Worm (Caenorhabditis elegans) whole organism, young adult: ENCODE results near the gene tlp-1.
"Not testable (repeated sequence)": the region's sequence is repeated elsewhere in the genome, so short reads cannot be mapped to it uniquely, and the experiment has no call there.

ENCODE experiments used
- B0261.1 ChIP-seq: sonication (generic microtip); optimal IDR thresholded peaks from 2 replicates; lab custom pipeline; 2016; ENCODE audit warnings: mild to moderate bottlenecking, missing genetic modification characterization, moderate library complexity, missing compliant biosample characterization
- Y53F4B.3 ChIP-seq: fragments of 200-800 bp; sonication (Bioruptor generic); IDR thresholded peaks from 2 replicates; pipeline ENCODE4 v1.3.6; 2022; ENCODE audit warnings: missing genetic modification reagents, missing genetic modification characterization, missing compliant biosample characterization
- Y56A3A.18 ChIP-seq: fragments of 200-800 bp; sonication (Bioruptor generic); IDR thresholded peaks from 2 replicates; pipeline ENCODE4 v1.3.6; 2022; ENCODE audit warnings: missing genetic modification reagents, missing genetic modification characterization, missing compliant biosample characterization
- Y79H2A.3 ChIP-seq: fragments of 200-800 bp; sonication (Bioruptor generic); conservative IDR thresholded peaks from 2 replicates; pipeline ENCODE4 v1.3.6; 2022; ENCODE audit warnings: missing genetic modification reagents, missing genetic modification characterization, missing compliant biosample characterization
- ama-1 ChIP-seq, 3 experiments: fragments of 150-350 bp in 1 of 3; sonication (generic microtip) in 2 of 3; optimal IDR thresholded peaks; 2 replicates each; lab custom pipeline; 2014 to 2018; ENCODE audit warnings: missing biosample characterization in 2 of 3, missing genetic modification characterization in 2 of 3, missing genetic modification reagents in 2 of 3
- attf-6 ChIP-seq: fragments of 200-800 bp; sonication (Bioruptor generic); IDR thresholded peaks from 2 replicates; pipeline ENCODE4 v1.3.6; 2022; ENCODE audit warnings: missing genetic modification reagents, missing genetic modification characterization, missing compliant biosample characterization
- ccch-3 ChIP-seq: fragments of 200-800 bp; sonication (Bioruptor generic); optimal IDR thresholded peaks from 2 replicates; lab custom pipeline; 2018; ENCODE audit warnings: mild to moderate bottlenecking, missing genetic modification characterization, missing compliant biosample characterization
- ceh-100 ChIP-seq: fragments of 200-800 bp; sonication (Bioruptor generic); IDR thresholded peaks from 2 replicates; pipeline ENCODE4 v1.3.6; 2022; ENCODE audit warnings: missing genetic modification reagents, missing genetic modification characterization, missing compliant biosample characterization
- ceh-40 ChIP-seq: fragments of 200-800 bp; sonication (Bioruptor generic); IDR thresholded peaks from 2 replicates; pipeline ENCODE4 v1.3.6; 2022; ENCODE audit warnings: missing genetic modification characterization, missing compliant biosample characterization
- dpl-1 ChIP-seq: fragments of 150-350 bp; optimal IDR thresholded peaks from 2 replicates; lab custom pipeline; 2014; ENCODE audit warnings: missing biosample characterization, missing genetic modification reagents, missing genetic modification characterization
- efl-1 ChIP-seq: fragments of 150-350 bp; optimal IDR thresholded peaks from 2 replicates; lab custom pipeline; 2014; ENCODE audit warnings: missing biosample characterization, missing genetic modification reagents, missing genetic modification characterization
- egrh-3 ChIP-seq: fragments of 200-800 bp; sonication (Bioruptor generic); IDR thresholded peaks from 2 replicates; pipeline ENCODE4 v1.3.6; 2022; ENCODE audit warnings: missing genetic modification reagents, missing genetic modification characterization, missing compliant biosample characterization
- ekl-4 ChIP-seq: fragments of 200-800 bp; sonication (Bioruptor generic); IDR thresholded peaks from 2 replicates; pipeline ENCODE4 v1.3.6; 2022; ENCODE audit warnings: missing genetic modification reagents, missing genetic modification characterization, missing compliant biosample characterization
- ets-4 ChIP-seq: fragments of 200-800 bp; sonication (Bioruptor generic); optimal IDR thresholded peaks from 2 replicates; lab custom pipeline; 2018; ENCODE audit warnings: mild to moderate bottlenecking, missing genetic modification characterization, missing compliant biosample characterization
- him-1 ChIP-seq: sonication (generic microtip); optimal IDR thresholded peaks from 2 replicates; lab custom pipeline; 2016; ENCODE audit warnings: missing genotype, missing genetic modification reagents, missing genetic modification characterization, missing compliant biosample characterization
- hmg-1.2 ChIP-seq: fragments of 200-800 bp; sonication (Bioruptor generic); IDR thresholded peaks from 2 replicates; pipeline ENCODE4 v1.3.6; 2022; ENCODE audit warnings: missing genetic modification reagents, missing genetic modification characterization, missing compliant biosample characterization
- hsf-1 ChIP-seq: fragments of 200-800 bp; sonication (Bioruptor generic); IDR thresholded peaks from 2 replicates; pipeline ENCODE4 v1.3.6; 2022; ENCODE audit warnings: missing genetic modification reagents, missing genetic modification characterization, missing compliant biosample characterization
- lin-35 ChIP-seq, 3 experiments: fragments of 150-350 bp in 2 of 3; sonication (generic microtip) in 1 of 3; optimal IDR thresholded peaks; 2 replicates each; lab custom pipeline; 2014 to 2018; ENCODE audit warnings: missing biosample characterization in 3 of 3, missing genetic modification characterization in 3 of 3, missing genetic modification reagents in 3 of 3
- lsl-1 ChIP-seq: fragments of 200-800 bp; sonication (Bioruptor generic); optimal IDR thresholded peaks from 2 replicates; lab custom pipeline; 2018; ENCODE audit warnings: mild to moderate bottlenecking, missing genetic modification characterization, moderate library complexity, missing compliant biosample characterization
- madf-3 ChIP-seq: fragments of 200-800 bp; sonication (Bioruptor generic); IDR thresholded peaks from 2 replicates; pipeline ENCODE4 v1.3.6; 2022; ENCODE audit warnings: missing genetic modification reagents, missing genetic modification characterization, missing compliant biosample characterization
- madf-6 ChIP-seq: fragments of 200-800 bp; sonication (Bioruptor generic); IDR thresholded peaks from 2 replicates; pipeline ENCODE4 v1.3.6; 2022; ENCODE audit warnings: missing genetic modification reagents, missing genetic modification characterization, missing compliant biosample characterization
- madf-8 ChIP-seq: fragments of 200-800 bp; sonication (Bioruptor generic); conservative IDR thresholded peaks from 2 replicates; pipeline ENCODE4 v1.3.6; 2022; ENCODE audit warnings: missing genetic modification reagents, missing genetic modification characterization, missing compliant biosample characterization
- mel-28 ChIP-seq: sonication (generic microtip); optimal IDR thresholded peaks from 2 replicates; lab custom pipeline; 2016; ENCODE audit warnings: borderline replicate concordance, mild to moderate bottlenecking, missing genetic modification characterization, missing compliant biosample characterization
- mes-4 ChIP-seq: sonication (generic microtip); optimal IDR thresholded peaks from 2 replicates; lab custom pipeline; 2016; ENCODE audit warnings: missing genotype, missing genetic modification characterization, missing compliant biosample characterization
- nfya-2 ChIP-seq: fragments of 200-800 bp; sonication (Bioruptor generic); IDR thresholded peaks from 2 replicates; pipeline ENCODE4 v1.3.6; 2022; ENCODE audit warnings: missing genetic modification reagents, missing genetic modification characterization, missing compliant biosample characterization
- nhr-27 ChIP-seq: fragments of 200-800 bp; sonication (Bioruptor generic); optimal IDR thresholded peaks from 2 replicates; lab custom pipeline; 2018; ENCODE audit warnings: mild to moderate bottlenecking, missing genetic modification characterization, moderate library complexity, missing compliant biosample characterization
- pbrm-1 ChIP-seq: fragments of 200-800 bp; sonication (Bioruptor generic); IDR thresholded peaks from 2 replicates; pipeline ENCODE4 v1.3.6; 2022; ENCODE audit warnings: missing genetic modification reagents, missing genetic modification characterization, missing compliant biosample characterization
- rcor-1 ChIP-seq: fragments of 200-800 bp; sonication (Bioruptor generic); IDR thresholded peaks from 2 replicates; pipeline ENCODE4 v1.3.6; 2022; ENCODE audit warnings: missing genetic modification reagents, missing genetic modification characterization, missing compliant biosample characterization
- rpc-1 ChIP-seq, 2 experiments: fragments of 150-350 bp in 1 of 2; sonication (generic microtip) in 1 of 2; optimal IDR thresholded peaks; 2 replicates each; lab custom pipeline; 2014 to 2018; ENCODE audit warnings: missing biosample characterization in 1 of 2, missing genetic modification characterization in 1 of 2, missing genetic modification reagents in 1 of 2, missing genotype in 1 of 2
- snpc-4 ChIP-seq, 5 experiments: fragments of 150-350 bp in 1 of 5; sonication (generic microtip) in 4 of 5; optimal IDR thresholded peaks; 2 replicates each; lab custom pipeline; 2014 to 2018; ENCODE audit warnings: missing genetic modification characterization in 5 of 5, missing biosample characterization in 3 of 5, antibody characterized with exemption in 2 of 5, mild to moderate bottlenecking in 2 of 5, missing compliant biosample characterization in 2 of 5, missing genotype in 2 of 5, moderate library complexity in 2 of 5, missing genetic modification reagents in 1 of 5
- sptf-2 ChIP-seq: fragments of 200-800 bp; sonication (Bioruptor generic); optimal IDR thresholded peaks from 2 replicates; lab custom pipeline; 2018; ENCODE audit warnings: mild to moderate bottlenecking, missing genetic modification characterization, missing compliant biosample characterization
- tbx-9 ChIP-seq: sonication (generic microtip); optimal IDR thresholded peaks from 2 replicates; lab custom pipeline; 2016; ENCODE audit warnings: borderline replicate concordance, missing genetic modification characterization, inconsistent platforms, missing compliant biosample characterization
- xnd-1 ChIP-seq: sonication (generic microtip); optimal IDR thresholded peaks from 2 replicates; lab custom pipeline; 2016; ENCODE audit warnings: missing genotype, missing genetic modification reagents, missing genetic modification characterization, missing compliant biosample characterization
- ztf-25 ChIP-seq: fragments of 200-800 bp; sonication (Bioruptor generic); IDR thresholded peaks from 2 replicates; pipeline ENCODE4 v1.3.6; 2022; ENCODE audit warnings: missing genetic modification reagents, missing genetic modification characterization, missing compliant biosample characterization
- ztf-28 ChIP-seq: fragments of 200-800 bp; sonication (Bioruptor generic); IDR thresholded peaks from 2 replicates; pipeline ENCODE4 v1.3.6; 2022; ENCODE audit warnings: missing genetic modification reagents, missing genetic modification characterization, missing compliant biosample characterization
- ztf-3 ChIP-seq: fragments of 200-800 bp; sonication (Bioruptor generic); optimal IDR thresholded peaks from 2 replicates; lab custom pipeline; 2018; ENCODE audit warnings: mild to moderate bottlenecking, missing genetic modification characterization, missing compliant biosample characterization

tlp-1 gene

DNA sequence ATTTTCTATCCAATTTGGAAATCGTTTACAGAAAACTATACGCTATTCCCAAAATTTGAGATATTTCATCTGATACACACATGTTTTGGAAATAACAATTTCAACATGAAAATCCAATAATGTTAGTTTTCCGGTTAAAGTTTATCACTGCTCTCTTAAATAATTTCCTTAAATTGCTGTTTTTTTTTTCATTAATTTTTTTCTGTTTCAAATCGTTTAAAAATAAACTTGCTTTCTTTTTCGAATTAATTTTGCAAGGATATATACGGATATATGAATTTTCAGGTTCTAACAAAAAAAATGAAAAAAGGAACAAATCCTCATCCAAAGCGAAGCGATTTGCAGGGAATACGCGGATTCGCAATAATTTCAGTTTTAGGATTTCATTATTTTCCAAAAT is 30.4 kb downstream of the tlp-1 start, which contains the start of gene oac-48:
TSS of gene oac-48 (plus strand) at position 301 of the 400 bp plus-strand sequence.
- TF ChIP-seq ztf-3 (GFP tag; lab: Kevin White, UChicago) (no peak), ets-4 (GFP tag; lab: Kevin White, UChicago) (no peak), egrh-3 (GFP tag; lab: Robert Waterston, UW) (no peak), ceh-40 (GFP tag; lab: Robert Waterston, UW) (no peak), B0261.1 (tag; lab: Kevin White, UChicago) (no peak), ama-1 (optimal IDR thresholded peaks at IDR 0.05; lab: Kevin White, UChicago) (no peak), ama-1 (GFP tag; optimal IDR thresholded peaks at IDR 0.05; lab: Kevin White, UChicago) (no peak), ztf-28 (GFP tag; lab: Robert Waterston, UW) (no peak), hmg-1.2 (GFP tag; lab: Robert Waterston, UW) (no peak), tbx-9 (tag; lab: Kevin White, UChicago) (no peak), lin-35 (GFP tag; optimal IDR thresholded peaks at IDR 0.05; lab: Kevin White, UChicago) (no peak), rcor-1 (no peak), mes-4 (tag; lab: Kevin White, UChicago) (no peak), nfya-2 (GFP tag; lab: Robert Waterston, UW) (no peak)

DNA sequence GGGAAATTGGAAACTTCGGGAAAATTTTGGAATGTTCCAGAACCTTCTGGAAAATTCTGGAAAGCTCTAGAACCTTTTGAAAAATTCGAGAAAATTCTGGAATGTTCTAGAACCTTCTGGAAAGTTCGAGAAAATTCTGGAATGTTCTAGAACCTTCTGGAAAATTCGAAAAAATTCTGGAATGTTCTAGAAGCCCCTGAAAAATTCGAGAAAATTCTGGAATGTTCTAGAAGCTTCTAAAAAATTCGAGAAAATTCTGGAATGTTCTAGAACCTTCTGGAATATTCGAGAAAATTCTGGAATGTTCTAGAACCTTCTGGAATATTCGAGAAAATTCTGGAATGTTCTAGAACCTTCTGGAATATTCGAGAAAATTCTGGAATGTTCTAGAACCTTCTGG is 35.9 kb downstream of the tlp-1 start:
- TF ChIP-seq mel-28 (tag; lab: Kevin White, UChicago) = peak; percentile 67
- TF ChIP-seq madf-6 (GFP tag; lab: Robert Waterston, UW) = peak; percentile 61; the same call in 1 of the 2 replicates
- peak; percentile 58; the same call in 1 of the 2 replicates for TF ChIP-seq Y79H2A.3 (GFP tag; lab: Robert Waterston, UW)
- 0 out of 2 replicates have a peak, but pooled peaks have one; percentile 69 for TF ChIP-seq Y56A3A.18 (GFP tag; lab: Robert Waterston, UW)
- 0 out of 2 replicates have a peak, but pooled peaks have one; percentile 67 for TF ChIP-seq attf-6 (GFP tag; lab: Robert Waterston, UW)
- TF ChIP-seq ekl-4 = peak; percentile 76
- TF ChIP-seq ceh-40 (GFP tag; lab: Robert Waterston, UW) = 0 out of 2 replicates have a peak, but pooled peaks have one; percentile 21
- TF ChIP-seq rpc-1 (optimal IDR thresholded peaks at IDR 0.05; lab: Kevin White, UChicago) = peak; percentile 37
- not testable (repeated sequence) for TF ChIP-seq rpc-1 (tag; optimal IDR thresholded peaks at IDR 0.05; lab: Kevin White, UChicago); snpc-4 (GFP tag; optimal IDR thresholded peaks at IDR 0.05; lab: Kevin White, UChicago)
- peak; percentile 98 for TF ChIP-seq hsf-1 (GFP tag; lab: Robert Waterston, UW)
- TF ChIP-seq egrh-3 (GFP tag; lab: Robert Waterston, UW) = peak; percentile 45
- TF ChIP-seq Y53F4B.3 (GFP tag; lab: Robert Waterston, UW) = peak; percentile 32; the same call in 1 of the 2 replicates
- 0 out of 2 replicates have a peak, but pooled peaks have one; percentile 43 for TF ChIP-seq ztf-25 (GFP tag; lab: Robert Waterston, UW)
- 0 out of 2 replicates have a peak, but pooled peaks have one; percentile 27 for TF ChIP-seq ceh-100 (GFP tag; lab: Robert Waterston, UW)
- TF ChIP-seq snpc-4 (tag; optimal IDR thresholded peaks at IDR 0.05; lab: Kevin White, UChicago) = peak in 1 of 4 experiments; percentile 51
- TF ChIP-seq, all 124 proteins: peak for 14; not testable (repeated sequence) for 110

DNA sequence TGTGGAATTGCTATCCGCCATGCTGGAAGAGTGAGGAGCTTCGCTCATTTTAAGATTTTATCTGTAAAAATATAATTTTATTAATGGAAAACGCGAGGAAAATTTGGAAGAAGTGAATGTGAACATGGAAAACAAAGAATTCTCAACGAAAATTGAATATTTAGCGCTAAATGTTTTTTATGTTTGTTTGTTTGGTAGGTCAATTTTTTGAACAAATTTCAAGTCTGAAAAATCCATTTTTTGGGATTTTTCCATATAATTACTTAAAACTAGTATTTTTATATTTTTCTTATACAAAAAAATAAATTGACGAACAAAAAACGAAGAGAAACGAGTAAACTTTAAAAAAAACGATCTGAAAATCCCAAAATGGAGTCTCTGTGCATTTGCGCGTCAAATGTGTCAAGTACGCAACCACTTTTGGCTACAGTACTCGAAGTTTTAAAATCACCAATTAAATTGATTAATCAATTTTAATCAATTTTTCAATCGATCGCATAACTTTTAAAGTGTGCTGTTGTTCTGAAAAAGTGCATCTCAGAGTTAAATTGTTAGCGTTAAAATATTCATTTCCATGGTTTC is 36.9 kb downstream of the tlp-1 start, which contains the start of gene fbxa-215:
TSS of gene fbxa-215 (minus strand) at position 61 of the 582 bp plus-strand sequence.
- TF ChIP-seq sptf-2 (GFP tag; lab: Kevin White, UChicago) (no peak), nhr-27 (tag; lab: Kevin White, UChicago) (no peak), madf-8 (GFP tag; lab: Robert Waterston, UW) (peak; percentile 65), lsl-1 (GFP tag; lab: Kevin White, UChicago) (peak; percentile 52), efl-1 (GFP tag; lab: Kevin White, UChicago) (peak; percentile 58), madf-6 (GFP tag; lab: Robert Waterston, UW) (peak; percentile 75), dpl-1 (GFP tag; lab: Kevin White, UChicago) (peak; percentile 19), pbrm-1 (no peak), ccch-3 (no peak), madf-3 (no peak), snpc-4 (GFP tag; optimal IDR thresholded peaks at IDR 0.05; lab: Kevin White, UChicago) (peak; percentile 57), snpc-4 (tag; optimal IDR thresholded peaks at IDR 0.05; lab: Kevin White, UChicago) (peak in 3 of 4 experiments; percentile 62 to 88 (median 82)), him-1 (tag; lab: Kevin White, UChicago) (no peak), xnd-1 (tag; lab: Kevin White, UChicago) (peak; percentile 47)
